Worm (Caenorhabditis elegans): ENCODE measurements around the gene atf-6.
A peak's percentile ranks its signal among the peaks of the same experiment; 100 is the strongest.

atf-6 gene

DNA sequence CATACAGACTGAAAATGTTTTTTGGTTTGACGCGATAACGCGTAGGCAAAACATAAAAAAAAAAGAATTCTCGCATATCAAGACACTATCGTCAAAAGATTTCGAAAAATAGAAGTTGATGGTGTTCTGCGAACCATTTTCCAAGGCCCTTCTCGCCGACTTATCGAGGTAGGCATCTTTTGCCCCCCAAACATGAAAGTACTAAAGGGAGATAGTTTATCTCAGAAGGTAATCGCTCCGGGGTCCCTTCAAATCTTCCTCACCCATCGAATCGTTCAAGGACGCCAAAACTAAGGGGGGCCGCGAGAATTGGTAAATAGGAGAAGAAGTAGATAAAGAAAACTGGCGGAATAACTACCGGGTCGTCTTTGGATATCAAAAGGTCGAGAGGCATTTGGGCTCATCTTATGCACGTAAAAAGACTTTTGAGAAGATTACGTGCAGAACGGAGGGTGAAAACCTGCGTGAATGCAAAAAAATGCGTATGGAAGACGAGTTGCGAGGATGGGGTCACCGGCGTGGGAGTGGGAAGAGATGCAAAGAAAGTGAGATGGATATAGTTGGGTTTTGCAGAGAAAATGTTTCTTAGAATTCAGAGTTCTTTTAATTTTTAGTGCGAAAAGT lies 30.7 kb downstream of the atf-6 start:
- TF ChIP-seq sma-9 (GFP tag; optimal IDR thresholded peaks at IDR 0.05) (peak; percentile 76), sma-9 (tag; optimal IDR thresholded peaks at IDR 0.05) (no peak), mab-5 (tag; optimal IDR thresholded peaks at IDR 0.05) (no peak), nhr-23 (tag; optimal IDR thresholded peaks at IDR 0.05) (peak; percentile 93), fos-1 (tag; optimal IDR thresholded peaks at IDR 0.05) (no peak), nhr-129 (tag; optimal IDR thresholded peaks at IDR 0.05) (no peak), lin-39 (tag; optimal IDR thresholded peaks at IDR 0.05) (no peak), aly-2 (tag; optimal IDR thresholded peaks at IDR 0.05) (no peak), ZK546.5 (tag; optimal IDR thresholded peaks at IDR 0.05) (no peak), dmd-4 (tag; optimal IDR thresholded peaks at IDR 0.05) (no peak), unc-39 (tag; optimal IDR thresholded peaks at IDR 0.05) (no peak), mbf-1 (tag; optimal IDR thresholded peaks at IDR 0.05) (no peak), nhr-237 (tag; optimal IDR thresholded peaks at IDR 0.05) (no peak), gmeb-1 (tag; optimal IDR thresholded peaks at IDR 0.05) (no peak), R02D3.7 (tag; optimal IDR thresholded peaks at IDR 0.05) (no peak), alr-1 (tag; optimal IDR thresholded peaks at IDR 0.05) (no peak), ceh-16 (tag; optimal IDR thresholded peaks at IDR 0.05) (peak; percentile 91), C34F6.9 (tag; optimal IDR thresholded peaks at IDR 0.05) (no peak), lsy-2 (tag; optimal IDR thresholded peaks at IDR 0.05) (no peak), nhr-25 (tag; optimal IDR thresholded peaks at IDR 0.05) (peak; percentile 80), lin-11 (tag; optimal IDR thresholded peaks at IDR 0.05) (peak; percentile 3), unc-55 (GFP tag; optimal IDR thresholded peaks at IDR 0.05) (no peak), elt-1 (tag; optimal IDR thresholded peaks at IDR 0.05) (peak; percentile 94), skn-1 (tag; optimal IDR thresholded peaks at IDR 0.05) (no peak), egl-27 (tag; optimal IDR thresholded peaks at IDR 0.05) (no peak)

DNA sequence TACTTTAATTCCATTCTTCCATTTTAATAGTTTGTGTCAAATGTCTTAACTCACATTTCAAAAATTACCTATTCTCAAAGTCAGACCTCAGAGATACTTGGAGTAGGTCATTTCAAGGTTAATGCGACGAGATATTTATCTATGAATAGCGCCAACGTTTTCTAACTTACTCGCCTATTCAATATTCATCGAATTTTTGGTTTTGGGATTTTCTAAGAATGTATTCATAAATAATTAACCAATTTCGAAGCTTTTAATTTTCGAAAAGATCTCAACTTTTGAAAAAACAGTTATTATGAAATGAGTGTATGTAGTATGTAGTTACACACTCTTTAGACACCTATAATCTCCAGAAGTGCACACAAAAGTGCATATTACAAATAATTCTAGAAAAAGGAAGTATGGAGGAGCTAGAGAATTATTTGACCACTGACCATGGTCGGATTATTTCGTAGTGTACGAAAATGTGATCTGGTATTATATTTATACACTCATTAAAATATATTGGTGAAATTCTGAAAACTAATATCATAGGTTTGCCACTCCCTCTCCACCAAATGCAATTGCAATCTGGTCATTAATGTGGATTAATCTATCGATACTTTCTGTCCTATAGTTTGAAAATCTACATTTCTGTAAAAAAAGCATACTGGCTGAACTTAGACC lies 31.9 kb downstream of the atf-6 start:
- TF ChIP-seq crh-2 (tag; optimal IDR thresholded peaks at IDR 0.05) (peak; percentile 7), R02D3.7 (tag; optimal IDR thresholded peaks at IDR 0.05) (no peak), C34F6.9 (tag; optimal IDR thresholded peaks at IDR 0.05) (peak; percentile 13), nhr-10 (tag; optimal IDR thresholded peaks at IDR 0.05) (no peak), unc-55 (GFP tag; optimal IDR thresholded peaks at IDR 0.05) (peak; percentile 55), gmeb-1 (tag; optimal IDR thresholded peaks at IDR 0.05) (no peak), nhr-237 (tag; optimal IDR thresholded peaks at IDR 0.05) (no peak)

DNA sequence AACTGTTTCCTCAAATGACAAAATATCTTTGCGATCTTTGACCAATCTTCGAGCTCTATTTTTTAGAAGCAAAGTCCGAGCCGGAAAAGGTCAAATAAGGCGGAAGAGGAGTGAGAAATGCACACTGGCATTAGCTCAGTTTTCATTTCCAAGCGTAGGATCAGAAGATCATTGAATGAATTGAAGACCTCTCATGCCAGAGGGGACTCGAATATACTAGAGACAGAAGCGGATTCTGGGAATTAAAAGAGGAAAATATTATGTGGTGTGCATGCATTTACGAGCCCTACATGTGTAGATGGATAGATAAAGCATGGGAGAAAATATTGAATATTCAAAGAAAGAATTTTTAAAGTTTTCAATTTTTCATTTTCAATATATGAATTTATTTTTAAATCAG lies 32.7 kb downstream of the atf-6 start:
- no peak for TF ChIP-seq zag-1 (tag; optimal IDR thresholded peaks at IDR 0.05)
- no peak for TF ChIP-seq nhr-23 (tag; optimal IDR thresholded peaks at IDR 0.05)
- TF ChIP-seq ceh-16 (tag; optimal IDR thresholded peaks at IDR 0.05), result no peak
- peak; percentile 2 for TF ChIP-seq C34F6.9 (tag; optimal IDR thresholded peaks at IDR 0.05)
- TF ChIP-seq lsy-2 (tag; optimal IDR thresholded peaks at IDR 0.05), result peak in 1 of 2 experiments; percentile 34
- TF ChIP-seq crh-2 (tag; optimal IDR thresholded peaks at IDR 0.05), result peak; percentile 16
- TF ChIP-seq unc-55 (GFP tag; optimal IDR thresholded peaks at IDR 0.05), result peak; percentile 13
- peak; percentile 9 for TF ChIP-seq nhr-6 (tag; optimal IDR thresholded peaks at IDR 0.05)

DNA sequence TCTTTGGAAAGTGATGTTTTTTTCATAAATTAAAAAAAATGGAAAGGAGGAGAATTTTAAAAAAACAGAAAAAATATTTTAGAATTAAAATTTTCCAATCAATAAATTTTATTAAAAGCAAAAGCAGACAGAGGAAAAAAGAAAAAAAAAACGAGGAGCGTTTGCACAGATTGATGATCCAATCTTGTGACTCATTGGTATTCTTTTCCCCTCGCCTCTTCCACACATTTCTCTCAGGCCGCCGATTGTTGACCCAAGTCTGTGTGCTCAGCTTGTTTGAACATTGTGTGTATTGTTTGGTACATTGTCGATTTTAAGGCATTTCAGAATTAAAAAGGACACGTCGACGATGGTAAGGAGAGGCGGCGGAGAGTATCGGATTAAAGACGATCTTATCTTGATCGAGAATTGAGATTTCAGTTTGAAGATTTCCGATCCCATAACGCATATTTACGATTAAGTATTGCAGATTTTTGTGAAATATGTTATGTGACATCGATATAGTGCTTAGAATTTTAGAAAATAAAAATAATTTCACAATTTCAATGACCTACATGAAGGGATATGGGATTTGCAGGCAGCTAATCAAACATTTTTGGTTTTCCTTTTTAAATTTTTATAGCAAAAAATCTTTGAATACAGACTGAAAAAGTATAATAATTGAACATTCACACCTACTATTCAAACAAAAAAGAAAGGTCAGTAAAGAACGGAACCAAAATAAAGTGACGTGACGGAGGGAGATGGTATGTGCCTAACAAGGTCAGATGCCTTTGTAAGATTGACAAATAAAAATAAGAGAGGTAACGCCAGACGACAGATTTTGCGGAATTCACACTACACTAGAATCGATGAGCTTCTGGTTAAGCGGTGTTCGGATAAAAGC lies 35.1 kb downstream of the atf-6 start:
- TF ChIP-seq lsy-2 (tag; optimal IDR thresholded peaks at IDR 0.05), result peak in 1 of 2 experiments; percentile 16
- TF ChIP-seq ztf-11 (tag; optimal IDR thresholded peaks at IDR 0.05), result no peak
- peak; percentile 33 for TF ChIP-seq nhr-129 (tag; optimal IDR thresholded peaks at IDR 0.05)
- TF ChIP-seq ceh-16 (tag; optimal IDR thresholded peaks at IDR 0.05), result peak; percentile 44
- TF ChIP-seq C34F6.9 (tag; optimal IDR thresholded peaks at IDR 0.05), result peak; percentile 22
- no peak for TF ChIP-seq ztf-1 (GFP tag; conservative IDR thresholded peaks at IDR 0.05)
- peak; percentile 29 for TF ChIP-seq sma-9 (GFP tag; optimal IDR thresholded peaks at IDR 0.05)
- no peak for TF ChIP-seq sma-9 (tag; optimal IDR thresholded peaks at IDR 0.05)
- peak; percentile 24 for TF ChIP-seq nhr-25 (tag; optimal IDR thresholded peaks at IDR 0.05)
- no peak for TF ChIP-seq skn-1 (tag; optimal IDR thresholded peaks at IDR 0.05)
- peak; percentile 97 for TF ChIP-seq elt-1 (tag; optimal IDR thresholded peaks at IDR 0.05)
- TF ChIP-seq nhr-23 (tag; optimal IDR thresholded peaks at IDR 0.05), result peak; percentile 78
- TF ChIP-seq F13H6.1 (tag; optimal IDR thresholded peaks at IDR 0.05), result peak; percentile 31
